Worm (Caenorhabditis elegans) whole organism, L1 larva: ENCODE results near the gene F12D9.2.

Experiments used
- C34B4.2 ChIP-seq: sonication (generic microtip); optimal IDR thresholded peaks from 2 replicates; lab custom pipeline; 2017; ENCODE audit warnings: mild to moderate bottlenecking, missing genetic modification characterization, missing compliant biosample characterization
- aha-1 ChIP-seq: fragments of 150-350 bp; optimal IDR thresholded peaks from 2 replicates; lab custom pipeline; 2014; ENCODE audit warnings: missing biosample characterization, missing genetic modification characterization
- alr-1 ChIP-seq: fragments of 200-800 bp; sonication (Bioruptor generic); optimal IDR thresholded peaks from 2 replicates; lab custom pipeline; 2018; ENCODE audit warnings: borderline replicate concordance, mild to moderate bottlenecking, missing genetic modification characterization, missing compliant biosample characterization
- aly-2 ChIP-seq: fragments of 150-350 bp; optimal IDR thresholded peaks from 2 replicates; lab custom pipeline; 2014; ENCODE audit warnings: missing biosample characterization, missing genetic modification characterization
- ama-1 ChIP-seq: fragments of 150-350 bp; optimal IDR thresholded peaks from 2 replicates; lab custom pipeline; 2014
- blmp-1 ChIP-seq: fragments of 150-350 bp; optimal IDR thresholded peaks from 2 replicates; lab custom pipeline; 2014; ENCODE audit warnings: missing biosample characterization, missing genetic modification characterization
- ceh-90 ChIP-seq: sonication (generic microtip); optimal IDR thresholded peaks from 2 replicates; lab custom pipeline; 2016; ENCODE audit warnings: missing genetic modification characterization, missing compliant biosample characterization
- ces-1 ChIP-seq: fragments of 150-350 bp; optimal IDR thresholded peaks from 2 replicates; lab custom pipeline; 2014; ENCODE audit warnings: missing biosample characterization, missing genetic modification reagents, missing genetic modification characterization
- dpl-1 ChIP-seq, 3 experiments: fragments of 150-350 bp in 2 of 3; sonication (generic microtip) in 1 of 3; optimal IDR thresholded peaks; 2 replicates each; lab custom pipeline; 2014 to 2017; ENCODE audit warnings: missing biosample characterization in 3 of 3, missing genetic modification characterization in 3 of 3, missing genetic modification reagents in 3 of 3
- dsc-1 ChIP-seq: sonication (generic microtip); optimal IDR thresholded peaks from 2 replicates; lab custom pipeline; 2016; ENCODE audit warnings: mild to moderate bottlenecking, missing genetic modification characterization, missing compliant biosample characterization
- efl-1 ChIP-seq, 4 experiments: fragments of 150-350 bp; optimal IDR thresholded peaks in 3 of 4; peaks in 1 of 4; 1 replicate in 1 of 4; 2 replicates in 3 of 4; lab custom pipeline; 2014; ENCODE audit warnings: missing biosample characterization in 2 of 4, missing genetic modification characterization in 2 of 4, missing genetic modification reagents in 2 of 4
- efl-3 ChIP-seq: fragments of 200-800 bp; sonication (Bioruptor generic); optimal IDR thresholded peaks from 2 replicates; lab custom pipeline; 2018; ENCODE audit warnings: mild to moderate bottlenecking, missing genetic modification characterization, missing compliant biosample characterization
- egl-13 ChIP-seq: sonication (generic microtip); optimal IDR thresholded peaks from 2 replicates; lab custom pipeline; 2016; ENCODE audit warnings: missing genotype, missing genetic modification reagents, missing genetic modification characterization, missing compliant biosample characterization
- elt-3 ChIP-seq, 6 experiments: fragments of 150-350 bp in 1 of 6; sonication (generic microtip); optimal IDR thresholded peaks; 2 replicates each; lab custom pipeline; 2017 to 2018; ENCODE audit warnings: missing biosample characterization in 6 of 6, missing genetic modification characterization in 6 of 6, inconsistent platforms in 1 of 6
- fkh-4 ChIP-seq: sonication (generic microtip); optimal IDR thresholded peaks from 2 replicates; lab custom pipeline; 2016; ENCODE audit warnings: missing compliant biosample characterization, missing genetic modification characterization, borderline replicate concordance
- grh-1 ChIP-seq: fragments of 200-800 bp; sonication (Bioruptor generic); IDR thresholded peaks from 2 replicates; pipeline ENCODE4 v1.3.6; 2022; ENCODE audit warnings: missing genetic modification reagents, missing genetic modification characterization, missing compliant biosample characterization
- lin-13 ChIP-seq: fragments of 150-350 bp; optimal IDR thresholded peaks from 2 replicates; lab custom pipeline; 2014; ENCODE audit warnings: missing biosample characterization, missing genetic modification reagents, missing genetic modification characterization
- lin-14 ChIP-seq: fragments of 200-800 bp; sonication (Bioruptor generic); optimal IDR thresholded peaks from 2 replicates; lab custom pipeline; 2018; ENCODE audit warnings: mild to moderate bottlenecking, missing genetic modification characterization, moderate library complexity, missing compliant biosample characterization
- lin-35 ChIP-seq, 2 experiments: fragments of 150-350 bp; optimal IDR thresholded peaks; 2 replicates each; lab custom pipeline; 2014; ENCODE audit warnings: missing biosample characterization in 2 of 2, missing genetic modification characterization in 2 of 2, missing genetic modification reagents in 2 of 2
- lir-3 ChIP-seq: sonication (generic microtip); optimal IDR thresholded peaks from 2 replicates; lab custom pipeline; 2016; ENCODE audit warnings: mild to moderate bottlenecking, missing genetic modification characterization, moderate library complexity, missing compliant biosample characterization; ENCODE audit not compliant: poor library complexity
- lsy-2 ChIP-seq, 2 experiments: fragments of 150-350 bp; optimal IDR thresholded peaks; 2 replicates each; lab custom pipeline; 2014; ENCODE audit warnings: missing biosample characterization in 2 of 2, missing genetic modification characterization in 2 of 2
- nhr-12 ChIP-seq: sonication (generic microtip); optimal IDR thresholded peaks from 2 replicates; lab custom pipeline; 2017; ENCODE audit warnings: missing biosample characterization, missing genetic modification characterization
- nhr-19 ChIP-seq: fragments of 200-800 bp; sonication (Bioruptor generic); conservative IDR thresholded peaks from 2 replicates; pipeline ENCODE4 v1.3.6; 2022; ENCODE audit warnings: missing genetic modification characterization, missing compliant biosample characterization
- nhr-20 ChIP-seq: sonication (generic microtip); optimal IDR thresholded peaks from 2 replicates; lab custom pipeline; 2016; ENCODE audit warnings: mild to moderate bottlenecking, missing genetic modification characterization, missing compliant biosample characterization
- nhr-47 ChIP-seq: sonication (generic microtip); optimal IDR thresholded peaks from 2 replicates; lab custom pipeline; 2016; ENCODE audit warnings: mild to moderate bottlenecking, missing genetic modification characterization, moderate library complexity, missing compliant biosample characterization
- nhr-71 ChIP-seq: sonication (generic microtip); optimal IDR thresholded peaks from 2 replicates; lab custom pipeline; 2016; ENCODE audit warnings: mild to moderate bottlenecking, missing genetic modification characterization, moderate library complexity, missing compliant biosample characterization
- nhr-76 ChIP-seq: sonication (generic microtip); optimal IDR thresholded peaks from 2 replicates; lab custom pipeline; 2017; ENCODE audit warnings: missing biosample characterization, missing genetic modification characterization
- nhr-85 ChIP-seq: sonication (generic microtip); peaks from one replicate; lab custom pipeline; 2016; ENCODE audit warnings: missing genetic modification characterization, inconsistent platforms, missing compliant biosample characterization
- nhr-90 ChIP-seq: sonication (generic microtip); optimal IDR thresholded peaks from 2 replicates; lab custom pipeline; 2016; ENCODE audit warnings: mild to moderate bottlenecking, missing genetic modification characterization, missing compliant biosample characterization; ENCODE audit not compliant: poor library complexity
- pag-3 ChIP-seq: sonication (generic microtip); optimal IDR thresholded peaks from 2 replicates; lab custom pipeline; 2017; ENCODE audit warnings: missing genetic modification characterization, mild to moderate bottlenecking, missing compliant biosample characterization, antibody characterized with exemption, borderline replicate concordance; ENCODE audit not compliant: insufficient read depth
- snpc-4 ChIP-seq: fragments of 150-350 bp; optimal IDR thresholded peaks from 2 replicates; lab custom pipeline; 2014; ENCODE audit warnings: missing biosample characterization, missing genetic modification characterization
- snu-23 ChIP-seq: sonication (generic microtip); optimal IDR thresholded peaks from 2 replicates; lab custom pipeline; 2016; ENCODE audit warnings: missing genetic modification characterization, missing compliant biosample characterization
- sptf-1 ChIP-seq: fragments of 150-350 bp; optimal IDR thresholded peaks from 2 replicates; lab custom pipeline; 2014; ENCODE audit warnings: missing biosample characterization, missing genetic modification characterization
- sup-37 ChIP-seq: fragments of 200-800 bp; sonication (Bioruptor generic); optimal IDR thresholded peaks from 2 replicates; lab custom pipeline; 2018; ENCODE audit warnings: mild to moderate bottlenecking, missing genetic modification characterization, missing compliant biosample characterization
- tbx-2 ChIP-seq: sonication (generic microtip); optimal IDR thresholded peaks from 2 replicates; lab custom pipeline; 2016; ENCODE audit warnings: missing genetic modification characterization, missing compliant biosample characterization
- vab-15 ChIP-seq: sonication (generic microtip); optimal IDR thresholded peaks from 2 replicates; lab custom pipeline; 2017; ENCODE audit warnings: missing genotype, mild to moderate bottlenecking, missing genetic modification characterization, missing compliant biosample characterization
- xbp-1 ChIP-seq: sonication (generic microtip); optimal IDR thresholded peaks from 2 replicates; lab custom pipeline; 2016; ENCODE audit warnings: missing genetic modification characterization, missing compliant biosample characterization
- zip-4 ChIP-seq: fragments of 200-800 bp; sonication (Bioruptor generic); optimal IDR thresholded peaks from 2 replicates; lab custom pipeline; 2018; ENCODE audit warnings: mild to moderate bottlenecking, missing genetic modification characterization, moderate library complexity, missing compliant biosample characterization

F12D9.2 gene

DNA sequence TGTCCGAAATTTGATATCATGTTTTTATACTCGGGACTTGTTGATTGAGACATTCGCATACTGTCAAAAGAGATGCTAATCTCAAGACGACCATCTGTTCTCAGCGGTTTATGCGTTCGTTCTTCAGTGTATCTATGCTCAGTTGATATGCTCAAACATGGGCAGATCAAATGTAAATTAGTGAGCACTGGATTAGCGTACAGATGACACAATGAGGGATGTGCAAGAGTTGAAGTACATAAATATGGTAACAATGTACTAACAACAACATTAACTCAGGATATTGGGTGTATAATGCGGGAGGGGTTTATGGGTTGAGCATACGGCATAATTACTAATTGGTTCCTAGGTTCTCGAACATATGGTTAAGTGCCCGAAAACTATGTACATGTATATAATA lies 15.6 kb upstream of the F12D9.2 start:
- TF ChIP-seq snpc-4 (tag; lab: Kevin White, UChicago), result no peak
- no peak for TF ChIP-seq dpl-1 (GFP tag; optimal IDR thresholded peaks at IDR 0.05; lab: Kevin White, UChicago)
- no peak for TF ChIP-seq nhr-76 (tag; lab: Kevin White, UChicago)
- TF ChIP-seq lir-3 (tag; lab: Kevin White, UChicago), result no peak
- TF ChIP-seq fkh-4 (tag; lab: Kevin White, UChicago), result no peak
- no peak for TF ChIP-seq aha-1
- TF ChIP-seq pag-3, result no peak
- no peak for TF ChIP-seq dsc-1 (tag; lab: Kevin White, UChicago)

ce11 chrX:8660909-8661308 lies 14.0 kb upstream of the F12D9.2 start:
- no peak for TF ChIP-seq sup-37 (GFP tag; lab: Kevin White, UChicago)
- TF ChIP-seq efl-1 (optimal IDR thresholded peaks at IDR 0.05; lab: Kevin White, UChicago), result no peak
- TF ChIP-seq efl-1 (GFP tag; optimal IDR thresholded peaks at IDR 0.05 in 1 of 2; lab: Kevin White, UChicago), result peak in 1 of 2 experiments; percentile 41
- TF ChIP-seq, all 84 proteins: peak for 1

DNA sequence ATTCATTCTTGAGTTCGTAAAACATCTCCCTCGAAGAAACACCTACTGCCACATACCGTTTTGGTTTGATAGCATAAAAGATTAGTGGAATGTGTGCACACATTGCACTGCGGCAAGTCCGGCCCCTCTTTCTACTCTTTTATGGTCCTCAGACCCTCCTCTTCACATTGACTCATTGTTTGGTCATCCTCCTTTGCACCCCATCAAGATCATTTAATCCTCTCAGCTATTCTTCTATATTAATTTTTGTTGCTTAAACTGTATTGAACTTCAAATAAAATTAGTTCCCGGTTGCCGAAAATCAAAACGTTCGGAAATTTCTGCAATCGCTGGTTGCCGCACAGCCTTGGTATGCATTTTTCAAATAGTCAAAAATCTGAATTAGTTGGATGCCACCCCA lies 13.4 kb upstream of the F12D9.2 start, which contains the start of gene rig-1:
rig-1 (plus strand) TSS at position 301 of the 400 bp plus-strand sequence.
- TF ChIP-seq nhr-20 (tag; lab: Kevin White, UChicago) (no peak), grh-1 (GFP tag; lab: Robert Waterston, UW) (no peak), ama-1 (lab: Kevin White, UChicago) (no peak), lin-13 (no peak), alr-1 (tag; lab: Kevin White, UChicago) (no peak), pag-3 (no peak), lin-14 (GFP tag; lab: Kevin White, UChicago) (no peak), vab-15 (tag; lab: Kevin White, UChicago) (no peak), egl-13 (tag; lab: Kevin White, UChicago) (no peak), nhr-12 (tag; lab: Kevin White, UChicago) (no peak), zip-4 (GFP tag; lab: Kevin White, UChicago) (no peak), xbp-1 (no peak), C34B4.2 (no peak), ceh-90 (no peak), aly-2 (no peak), tbx-2 (tag; lab: Kevin White, UChicago) (no peak)
- TF ChIP-seq, all 84 proteins: peak for 0

- TF ChIP-seq ces-1 (GFP tag; lab: Kevin White, UChicago) (peak; percentile 80), blmp-1 (tag; lab: Kevin White, UChicago) (peak; percentile 92), nhr-85 (peak; percentile 1), elt-3 (tag; optimal IDR thresholded peaks at IDR 0.05; lab: Kevin White, UChicago) (peak in 1 of 6 experiments; percentile 69), sptf-1 (tag; lab: Kevin White, UChicago) (no peak), snu-23 (peak; percentile 21), nhr-71 (tag; lab: Kevin White, UChicago) (peak; percentile 22), nhr-47 (tag; lab: Kevin White, UChicago) (peak; percentile 8), nhr-20 (tag; lab: Kevin White, UChicago) (peak; percentile 21), lin-35 (GFP tag; optimal IDR thresholded peaks at IDR 0.05; lab: Kevin White, UChicago) (peak in 1 of 2 experiments; percentile 1), lsy-2 (tag; optimal IDR thresholded peaks at IDR 0.05; lab: Kevin White, UChicago) (peak in 1 of 2 experiments; percentile 18), egl-13 (tag; lab: Kevin White, UChicago) (no peak), lin-14 (GFP tag; lab: Kevin White, UChicago) (peak; percentile 75), nhr-19 (no peak), nhr-90 (tag; lab: Kevin White, UChicago) (no peak), efl-3 (no peak), fkh-4 (tag; lab: Kevin White, UChicago) (no peak)
These were observed 12.6 kb upstream of the F12D9.2 start for ce11 chrX:8659521-8659920.
